Fruit fly (Drosophila melanogaster) whole organism, pupa: ENCODE data around the gene CG5910.

ENCODE experiments used
- CG10348 ChIP-seq: fragments of 200-800 bp; sonication (Bioruptor generic); IDR thresholded peaks from 2 replicates; pipeline ENCODE4 v1.3.6; 2022; ENCODE audit warnings: missing biosample characterization, missing genetic modification characterization
- CG12605 ChIP-seq: fragments of 200-800 bp; sonication (Bioruptor generic); IDR thresholded peaks from 2 replicates; pipeline ENCODE4 v1.3.6; 2022; ENCODE audit warnings: missing biosample characterization, missing genetic modification characterization
- CG13204 ChIP-seq: fragments of 200-800 bp; sonication (Bioruptor generic); optimal IDR thresholded peaks from 2 replicates; lab custom pipeline; 2018; ENCODE audit warnings: missing biosample characterization, mild to moderate bottlenecking, missing genetic modification characterization, moderate library complexity
- CG14655 ChIP-seq: fragments of 200-800 bp; sonication (Bioruptor generic); optimal IDR thresholded peaks from 3 replicates; lab custom pipeline; 2017; ENCODE audit warnings: mild to moderate bottlenecking, missing biosample characterization, missing genetic modification reagents, missing genetic modification characterization
- CG15710 ChIP-seq: fragments of 200-800 bp; sonication (Bioruptor generic); optimal IDR thresholded peaks from 2 replicates; lab custom pipeline; 2018; ENCODE audit warnings: missing biosample characterization, mild to moderate bottlenecking, missing genetic modification characterization, moderate library complexity
- CG17806 ChIP-seq: fragments of 200-800 bp; sonication (Bioruptor generic); optimal IDR thresholded peaks from 2 replicates; lab custom pipeline; 2018; ENCODE audit warnings: missing biosample characterization, mild to moderate bottlenecking, missing genetic modification characterization, moderate library complexity
- CG32121 ChIP-seq: fragments of 200-800 bp; sonication (Bioruptor generic); IDR thresholded peaks from 2 replicates; pipeline ENCODE4 v1.3.6; 2022; ENCODE audit warnings: missing biosample characterization, missing genetic modification characterization
- CG34367 ChIP-seq: fragments of 200-800 bp; sonication (Bioruptor generic); optimal IDR thresholded peaks from 2 replicates; lab custom pipeline; 2018; ENCODE audit warnings: missing biosample characterization, mild to moderate bottlenecking, missing genetic modification characterization
- CG4496 ChIP-seq: fragments of 200-800 bp; sonication (Bioruptor generic); IDR thresholded peaks from 3 replicates; pipeline ENCODE4 v1.3.6; 2022; ENCODE audit warnings: missing biosample characterization, missing genetic modification characterization
- CG8159 ChIP-seq: fragments of 200-800 bp; sonication (Bioruptor generic); optimal IDR thresholded peaks from 3 replicates; lab custom pipeline; 2018; ENCODE audit warnings: missing biosample characterization, mild to moderate bottlenecking, missing genetic modification characterization, moderate library complexity
- CG8301 ChIP-seq: fragments of 200-800 bp; sonication (Bioruptor generic); optimal IDR thresholded peaks from 2 replicates; lab custom pipeline; 2018; ENCODE audit warnings: missing biosample characterization, mild to moderate bottlenecking, missing genetic modification characterization
- CG9948 ChIP-seq: fragments of 200-800 bp; sonication (Bioruptor generic); optimal IDR thresholded peaks from 2 replicates; lab custom pipeline; 2018; ENCODE audit warnings: missing biosample characterization, mild to moderate bottlenecking, missing genetic modification characterization, moderate library complexity
- D1 ChIP-seq: fragments of 200-800 bp; sonication (Bioruptor generic); optimal IDR thresholded peaks from 2 replicates; lab custom pipeline; 2018; ENCODE audit warnings: missing biosample characterization, mild to moderate bottlenecking, missing genetic modification characterization, moderate library complexity
- EcR ChIP-seq: fragments of 200-800 bp; sonication (Bioruptor generic); optimal IDR thresholded peaks from 3 replicates; lab custom pipeline; 2019; ENCODE audit warnings: missing biosample characterization, missing genetic modification characterization, mild to moderate bottlenecking, moderate library complexity, missing genetic modification reagents
- Ets98B ChIP-seq: fragments of 200-800 bp; sonication (Bioruptor generic); IDR thresholded peaks from 2 replicates; pipeline ENCODE4 v1.3.6; 2022; ENCODE audit warnings: missing biosample characterization, missing genetic modification characterization
- Pif1A ChIP-seq: fragments of 200-800 bp; sonication (Bioruptor generic); optimal IDR thresholded peaks from 3 replicates; lab custom pipeline; 2016; ENCODE audit warnings: missing biosample characterization, missing genetic modification characterization
- Pif1B ChIP-seq: fragments of 200-800 bp; sonication (Bioruptor generic); optimal IDR thresholded peaks from 3 replicates; lab custom pipeline; 2016; ENCODE audit warnings: missing biosample characterization, missing genetic modification characterization
- Snoo ChIP-seq: fragments of 200-800 bp; sonication (Bioruptor generic); optimal IDR thresholded peaks from 3 replicates; lab custom pipeline; 2017; ENCODE audit warnings: missing biosample characterization, mild to moderate bottlenecking, missing genetic modification characterization, inconsistent platforms
- fd96Ca ChIP-seq: fragments of 200-800 bp; sonication (Bioruptor generic); IDR thresholded peaks from 3 replicates; pipeline ENCODE4 v1.3.6; 2022; ENCODE audit warnings: missing biosample characterization, missing genetic modification characterization
- gl ChIP-seq: fragments of 200-800 bp; sonication (Bioruptor generic); optimal IDR thresholded peaks from 2 replicates; lab custom pipeline; 2018; ENCODE audit warnings: missing biosample characterization, mild to moderate bottlenecking, missing genetic modification characterization
- rn ChIP-seq: fragments of 200-800 bp; sonication (Bioruptor generic); IDR thresholded peaks from 2 replicates; pipeline ENCODE4 v1.3.6; 2022; ENCODE audit warnings: missing biosample characterization, missing genetic modification characterization

The CG5910 gene

DNA sequence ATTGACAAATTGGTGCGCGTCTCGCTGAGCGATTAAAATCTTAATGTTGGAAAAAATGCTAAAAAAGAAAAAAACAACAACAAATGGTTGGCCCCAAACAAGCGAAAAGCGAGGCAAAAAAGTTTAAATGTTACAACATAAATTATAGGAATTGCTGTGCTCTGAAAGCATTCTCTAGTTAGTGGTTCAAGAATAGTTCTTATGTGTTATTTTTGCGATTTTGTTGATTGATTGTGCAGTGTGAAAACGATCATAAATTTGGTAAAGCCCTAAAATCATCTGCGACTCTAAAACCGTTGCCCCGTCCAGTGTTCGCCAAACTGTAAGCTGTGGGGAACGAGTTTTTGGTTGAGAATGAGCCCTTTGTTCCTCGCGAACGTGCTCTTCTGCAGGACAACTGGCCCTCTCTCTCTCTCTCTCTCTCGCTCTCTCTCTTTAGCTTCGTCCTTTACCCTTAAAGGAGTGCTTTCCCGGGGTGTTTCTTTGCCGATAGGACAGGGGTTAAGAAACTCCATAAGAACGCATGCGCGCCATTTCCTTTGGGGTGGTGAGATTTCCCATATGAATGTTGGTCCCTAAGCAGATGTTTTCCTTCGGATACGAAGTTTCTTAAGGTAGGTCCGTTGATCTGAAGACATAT, 575 bp downstream of the CG5910 start:
- TF ChIP-seq Pif1B (no peak), CG34367 (tag; lab: Kevin White, UChicago) (no peak), CG14655 (no peak), rn (no peak), CG12605 (GFP tag; lab: Robert Waterston, UW) (no peak), CG9948 (tag; lab: Kevin White, UChicago) (no peak), Pif1A (no peak), EcR (no peak), CG10348 (GFP tag; lab: Robert Waterston, UW) (no peak), CG32121 (GFP tag; lab: Robert Waterston, UW) (no peak)

DNA sequence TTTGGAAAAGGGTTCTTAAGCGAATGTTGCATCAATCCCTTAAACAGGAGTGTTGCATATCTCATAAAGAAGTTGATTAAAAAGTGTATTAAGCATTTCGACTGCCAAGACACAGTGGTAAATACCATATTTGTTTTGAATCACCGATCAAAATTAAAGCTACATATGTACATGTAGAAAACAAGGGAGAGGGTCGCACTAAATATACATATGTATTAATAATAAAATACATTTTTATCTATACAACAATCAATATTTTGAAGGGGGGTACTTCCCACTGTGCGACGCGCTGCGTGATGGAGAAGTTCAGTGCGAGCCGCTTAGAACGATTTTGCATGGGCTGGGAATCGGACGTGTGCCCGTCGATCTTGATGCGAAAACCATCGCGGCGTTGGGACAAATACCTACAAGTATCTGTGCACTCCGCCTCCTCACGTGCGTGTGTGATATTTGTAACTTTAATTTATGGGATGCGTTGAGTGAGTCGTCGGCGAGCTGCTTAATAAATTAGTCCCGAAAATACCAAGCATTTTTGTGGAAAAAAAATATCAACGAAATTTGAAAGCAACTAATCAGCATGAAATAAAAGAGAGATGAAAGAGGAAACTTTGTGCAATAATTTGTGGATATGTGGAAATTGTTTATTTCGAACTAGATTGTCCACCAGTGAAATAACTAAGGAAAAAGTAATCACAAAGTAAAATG, 2.7 kb downstream of the CG5910 start:
- TF ChIP-seq CG13204 (GFP tag; lab: Kevin White, UChicago), result no peak
- peak; percentile 95 for TF ChIP-seq CG4496 (GFP tag; lab: Robert Waterston, UW)
- TF ChIP-seq CG9948 (tag; lab: Kevin White, UChicago), result peak; percentile 85
- peak; percentile 86 for TF ChIP-seq fd96Ca (GFP tag; lab: Robert Waterston, UW)
- peak; percentile 83 for TF ChIP-seq CG34367 (tag; lab: Kevin White, UChicago)
- peak; percentile 88 for TF ChIP-seq CG17806 (tag; lab: Kevin White, UChicago)
- TF ChIP-seq CG8301 (tag; lab: Kevin White, UChicago), result peak; percentile 85
- TF ChIP-seq CG32121 (GFP tag; lab: Robert Waterston, UW), result peak; percentile 85
- TF ChIP-seq Pif1A, result peak; percentile 88
- peak; percentile 86 for TF ChIP-seq CG8159 (tag; lab: Kevin White, UChicago)
- TF ChIP-seq gl (tag; lab: Kevin White, UChicago), result peak; percentile 76
- no peak for TF ChIP-seq EcR
- peak; percentile 86 for TF ChIP-seq CG14655
- peak; percentile 91 for TF ChIP-seq Ets98B (GFP tag; lab: Robert Waterston, UW)
- peak; percentile 65 for TF ChIP-seq D1 (tag; lab: Kevin White, UChicago)
- TF ChIP-seq Pif1B, result peak; percentile 92
- peak; percentile 80 for TF ChIP-seq CG15710
- TF ChIP-seq CG10348 (GFP tag; lab: Robert Waterston, UW), result no peak
- TF ChIP-seq CG12605 (GFP tag; lab: Robert Waterston, UW), result peak; percentile 91
- TF ChIP-seq Snoo, result peak; percentile 91
- peak; percentile 80 for TF ChIP-seq rn

DNA sequence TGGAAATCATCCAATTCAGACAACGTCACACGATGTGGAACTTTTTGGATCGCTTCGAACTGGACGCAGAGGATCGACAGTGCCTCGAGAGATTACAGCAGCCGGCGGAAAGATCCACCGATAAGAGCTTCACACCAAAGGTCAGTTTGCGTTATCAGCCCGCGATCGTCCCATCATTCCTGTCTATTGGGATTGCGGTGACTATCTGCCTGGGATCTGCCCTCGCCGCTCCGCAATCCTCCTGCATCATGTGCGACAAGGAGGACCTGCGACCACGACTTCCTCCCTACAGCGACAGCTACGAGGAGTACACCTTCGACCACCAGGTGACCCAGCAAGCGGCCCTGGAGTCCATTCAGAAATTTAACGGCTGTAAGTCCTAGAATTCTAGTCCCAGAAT, 3.8 kb downstream of the CG5910 start:
- TF ChIP-seq CG9948 (tag; lab: Kevin White, UChicago), result no peak
- no peak for TF ChIP-seq EcR
- TF ChIP-seq CG15710, result no peak
- no peak for TF ChIP-seq CG32121 (GFP tag; lab: Robert Waterston, UW)
- TF ChIP-seq CG34367 (tag; lab: Kevin White, UChicago), result no peak
- TF ChIP-seq gl (tag; lab: Kevin White, UChicago), result no peak
- no peak for TF ChIP-seq CG8159 (tag; lab: Kevin White, UChicago)
- no peak for TF ChIP-seq rn
- TF ChIP-seq CG12605 (GFP tag; lab: Robert Waterston, UW), result no peak

dm6 chr3L:20447337-20447736, 5.1 kb downstream of the CG5910 start:
- TF ChIP-seq CG8301 (tag; lab: Kevin White, UChicago), result peak; percentile 20
- TF ChIP-seq Snoo, result no peak
- TF ChIP-seq CG10348 (GFP tag; lab: Robert Waterston, UW), result no peak
- TF ChIP-seq CG14655, result peak; percentile 44
- peak; percentile 41; the same call in 1 of the 3 replicates for TF ChIP-seq CG4496 (GFP tag; lab: Robert Waterston, UW)
- no peak for TF ChIP-seq EcR

DNA sequence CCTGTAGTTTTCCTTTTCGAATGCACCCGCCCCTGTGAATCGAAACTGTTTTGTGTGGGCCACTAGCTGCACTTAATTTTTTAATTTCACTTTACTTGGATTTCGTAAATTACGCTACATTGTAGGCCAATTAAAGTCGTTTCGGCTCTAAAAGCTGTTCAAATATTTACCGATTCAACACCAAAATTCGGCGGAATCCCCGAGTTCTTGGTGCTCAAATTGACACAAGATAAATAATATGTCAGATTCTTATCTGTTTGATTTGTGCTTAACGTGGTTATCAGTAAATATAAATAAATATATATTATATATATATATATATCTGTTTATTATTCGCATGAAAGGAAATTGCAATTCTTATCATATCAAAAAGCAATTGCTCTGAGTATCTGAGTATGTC, 5.7 kb downstream of the CG5910 start:
- TF ChIP-seq CG15710 (no peak), CG34367 (tag; lab: Kevin White, UChicago) (no peak), CG10348 (GFP tag; lab: Robert Waterston, UW) (no peak), Pif1B (peak; percentile 36), CG8301 (tag; lab: Kevin White, UChicago) (no peak), rn (no peak), EcR (no peak), D1 (tag; lab: Kevin White, UChicago) (no peak), CG14655 (no peak), CG17806 (tag; lab: Kevin White, UChicago) (no peak), Pif1A (no peak), CG4496 (GFP tag; lab: Robert Waterston, UW) (no peak), Ets98B (GFP tag; lab: Robert Waterston, UW) (no peak), fd96Ca (GFP tag; lab: Robert Waterston, UW) (no peak), CG12605 (GFP tag; lab: Robert Waterston, UW) (no peak), CG9948 (tag; lab: Kevin White, UChicago) (no peak), CG32121 (GFP tag; lab: Robert Waterston, UW) (no peak), Snoo (peak; percentile 54), CG8159 (tag; lab: Kevin White, UChicago) (peak; percentile 12), CG13204 (GFP tag; lab: Kevin White, UChicago) (no peak), gl (tag; lab: Kevin White, UChicago) (no peak)

DNA sequence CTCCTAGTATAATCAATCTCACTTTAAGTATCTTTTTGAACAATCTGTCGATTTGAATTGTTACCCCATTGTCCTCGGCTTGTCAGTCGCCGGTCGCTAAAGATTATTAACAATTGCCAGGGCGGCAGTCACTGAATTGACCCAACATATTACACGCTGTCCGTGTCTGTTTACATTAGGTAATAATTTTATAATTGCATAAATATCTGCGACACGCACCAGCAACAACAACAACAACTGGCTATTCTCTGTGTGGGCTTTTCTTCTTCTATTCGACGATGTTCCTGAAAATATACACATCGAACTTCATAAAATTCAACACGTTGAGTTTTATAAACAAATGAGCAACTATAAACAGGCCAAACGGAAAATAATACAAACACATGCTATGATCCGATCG, 6.6 kb downstream of the CG5910 start:
- TF ChIP-seq Snoo (no peak), CG32121 (GFP tag; lab: Robert Waterston, UW) (no peak), gl (tag; lab: Kevin White, UChicago) (no peak), EcR (no peak), CG17806 (tag; lab: Kevin White, UChicago) (no peak), Pif1B (no peak), CG8301 (tag; lab: Kevin White, UChicago) (no peak), Pif1A (no peak), CG14655 (no peak), CG8159 (tag; lab: Kevin White, UChicago) (no peak), CG9948 (tag; lab: Kevin White, UChicago) (no peak), rn (no peak), Ets98B (GFP tag; lab: Robert Waterston, UW) (no peak), CG10348 (GFP tag; lab: Robert Waterston, UW) (no peak), CG15710 (no peak), CG12605 (GFP tag; lab: Robert Waterston, UW) (no peak), CG13204 (GFP tag; lab: Kevin White, UChicago) (no peak)
